Worm (Caenorhabditis elegans): ENCODE results near the gene F53B1.9.

The F53B1.9 gene

DNA sequence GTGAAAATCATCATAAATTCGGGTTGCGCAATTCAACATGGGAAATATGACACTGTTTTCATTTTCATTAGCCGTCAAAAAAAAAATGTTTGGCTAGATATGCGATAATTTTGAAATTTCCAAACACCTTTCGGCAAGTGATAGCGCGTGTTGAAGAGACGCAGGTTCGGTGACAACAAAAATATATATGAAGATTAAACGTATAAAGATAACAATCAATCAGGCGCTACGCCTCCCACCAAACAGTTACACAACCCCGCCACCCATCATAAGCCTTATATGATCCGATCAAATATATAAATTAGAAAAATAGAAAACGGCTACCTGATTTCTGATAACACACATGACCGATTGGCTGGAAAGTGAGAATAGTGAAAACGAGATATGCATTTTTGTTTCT, 20.4 kb upstream of the F53B1.9 start:
- no peak for TF ChIP-seq pax-1 (tag; optimal IDR thresholded peaks at IDR 0.05)
- no peak for TF ChIP-seq hlh-13 (GFP tag; optimal IDR thresholded peaks at IDR 0.05)
- no peak for TF ChIP-seq odd-2 (tag; optimal IDR thresholded peaks at IDR 0.05)

DNA sequence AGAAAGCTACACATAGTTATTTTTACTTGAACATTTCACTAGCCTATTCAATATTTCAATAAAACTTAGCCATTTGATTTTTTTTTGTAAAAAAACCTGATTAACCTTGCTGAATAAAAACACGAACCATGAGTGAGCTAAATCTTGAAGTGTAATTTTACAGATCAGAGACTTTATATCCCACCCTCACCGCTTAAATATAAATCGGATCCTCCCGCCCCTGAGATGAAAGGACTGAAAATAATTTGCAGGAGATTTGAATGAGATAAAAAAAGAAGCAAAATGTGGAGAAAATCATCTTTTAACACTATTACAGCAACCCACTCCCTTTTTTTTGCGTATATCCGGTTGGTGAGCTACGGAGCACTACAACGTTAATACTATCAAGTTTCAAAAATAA, 18.4 kb upstream of the F53B1.9 start, which contains the start of gene npax-2:
Gene npax-2, minus strand, starts transcription at position 101 of the 400 bp plus-strand sequence.
- no peak for TF ChIP-seq ceh-19 (GFP tag; optimal IDR thresholded peaks at IDR 0.05)
- TF ChIP-seq hlh-15 (tag; optimal IDR thresholded peaks at IDR 0.05) = no peak
- TF ChIP-seq T23F11.4 (GFP tag; optimal IDR thresholded peaks at IDR 0.05) = no peak
- no peak for TF ChIP-seq sox-4 (tag; optimal IDR thresholded peaks at IDR 0.05)
- no peak for TF ChIP-seq ceh-30 (tag; optimal IDR thresholded peaks at IDR 0.05)
- no peak for TF ChIP-seq pat-9 (tag; optimal IDR thresholded peaks at IDR 0.05)
- TF ChIP-seq unc-86 (tag; optimal IDR thresholded peaks at IDR 0.05) = no peak
- TF ChIP-seq nhr-232 (tag; optimal IDR thresholded peaks at IDR 0.05) = no peak

DNA sequence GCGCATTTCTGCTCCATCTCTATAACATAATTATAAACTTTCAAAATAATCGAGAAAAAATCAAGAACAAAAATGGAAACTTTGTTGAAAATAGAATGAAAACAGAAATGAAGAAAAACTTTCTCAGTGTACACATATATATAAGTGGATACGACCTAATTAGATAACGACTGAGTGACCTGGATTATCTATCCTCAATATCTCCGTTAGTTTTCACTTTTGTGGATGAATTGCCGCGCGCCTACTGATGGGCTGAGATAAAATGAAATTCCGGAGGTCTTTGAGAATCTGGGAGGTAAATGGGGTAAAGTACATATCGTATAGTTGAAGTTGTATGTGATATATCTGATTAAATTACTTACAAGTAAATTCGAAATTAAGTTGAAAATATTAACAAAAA, 14.0 kb upstream of the F53B1.9 start, which contains the start of gene dpy-3:
Gene dpy-3, minus strand, starts transcription at position 19 of the 400 bp plus-strand sequence.
- TF ChIP-seq madf-2 (tag; optimal IDR thresholded peaks at IDR 0.05) = no peak
- TF ChIP-seq F13H6.1 (tag; optimal IDR thresholded peaks at IDR 0.05) = no peak
- no peak for TF ChIP-seq C38D4.7 (GFP tag; optimal IDR thresholded peaks at IDR 0.05)
- TF ChIP-seq ceh-14 (tag; optimal IDR thresholded peaks at IDR 0.05) = no peak
- no peak for TF ChIP-seq gmeb-2 (tag; optimal IDR thresholded peaks at IDR 0.05)
- TF ChIP-seq Y22D7AL.16 (tag; optimal IDR thresholded peaks at IDR 0.05) = no peak
- no peak for TF ChIP-seq fkh-10 (GFP tag; optimal IDR thresholded peaks at IDR 0.05)
- no peak for TF ChIP-seq K02D7.2 (tag; optimal IDR thresholded peaks at IDR 0.05)
- TF ChIP-seq ceh-24 (tag; optimal IDR thresholded peaks at IDR 0.05) = no peak
- TF ChIP-seq lim-6 (tag; optimal IDR thresholded peaks at IDR 0.05) = no peak
- no peak for TF ChIP-seq pha-2 (tag; optimal IDR thresholded peaks at IDR 0.05)
- TF ChIP-seq zip-5 (tag; optimal IDR thresholded peaks at IDR 0.05) = no peak
- no peak for TF ChIP-seq hlh-6 (tag; optimal IDR thresholded peaks at IDR 0.05)
- no peak for TF ChIP-seq mec-3 (tag; optimal IDR thresholded peaks at IDR 0.05; ENCODE audit: borderline replicate concordance)

DNA sequence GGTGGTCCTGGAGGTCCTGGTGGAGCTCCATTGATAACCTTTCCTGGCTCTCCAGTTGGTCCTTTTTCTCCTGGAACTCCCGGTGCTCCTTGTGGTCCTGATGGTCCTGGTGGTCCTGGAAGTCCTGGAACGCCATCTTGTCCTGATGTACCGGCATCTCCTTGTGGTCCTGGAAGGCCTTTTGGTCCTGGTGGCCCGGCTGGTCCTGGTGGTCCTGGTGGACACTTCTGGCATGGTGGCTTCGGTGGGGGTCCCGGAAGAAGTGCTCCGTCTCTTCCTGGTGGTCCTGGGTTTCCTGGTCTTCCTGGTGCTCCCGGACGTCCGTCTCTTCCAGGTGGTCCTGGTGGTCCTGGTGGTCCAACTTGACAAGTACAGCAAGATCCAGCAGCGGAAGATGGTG, 13.2 kb upstream of the F53B1.9 start:
- TF ChIP-seq lin-11 (tag; optimal IDR thresholded peaks at IDR 0.05) = no peak
- no peak for TF ChIP-seq pqm-1 (tag; optimal IDR thresholded peaks at IDR 0.05)
- no peak for TF ChIP-seq madf-2 (tag; optimal IDR thresholded peaks at IDR 0.05)
- no peak for TF ChIP-seq ama-1 (optimal IDR thresholded peaks at IDR 0.05)
- TF ChIP-seq hlh-8 (tag; optimal IDR thresholded peaks at IDR 0.05) = no peak
- TF ChIP-seq C08G9.2 (tag; optimal IDR thresholded peaks at IDR 0.05) = no peak
- TF ChIP-seq npax-4 (tag; optimal IDR thresholded peaks at IDR 0.05) = no peak
- no peak for TF ChIP-seq hlh-13 (GFP tag; optimal IDR thresholded peaks at IDR 0.05)
- no peak for TF ChIP-seq ttx-3 (tag; optimal IDR thresholded peaks at IDR 0.05)
- no peak for TF ChIP-seq ceh-9 (tag; optimal IDR thresholded peaks at IDR 0.05)
- TF ChIP-seq nhr-232 (tag; optimal IDR thresholded peaks at IDR 0.05) = no peak
- no peak for TF ChIP-seq mec-3 (tag; optimal IDR thresholded peaks at IDR 0.05; ENCODE audit: borderline replicate concordance)
- TF ChIP-seq K09A11.1 (tag; optimal IDR thresholded peaks at IDR 0.05; ENCODE audit: insufficient read depth) = no peak
- TF ChIP-seq ceh-34 (tag; optimal IDR thresholded peaks at IDR 0.05) = no peak
- no peak for TF ChIP-seq pha-4 (tag; optimal IDR thresholded peaks at IDR 0.05)
- TF ChIP-seq ceh-24 (tag; optimal IDR thresholded peaks at IDR 0.05) = no peak
- TF ChIP-seq unc-3 (GFP tag; conservative IDR thresholded peaks at IDR 0.05) = no peak
- no peak for TF ChIP-seq unc-3 (tag; optimal IDR thresholded peaks at IDR 0.05)
- no peak for TF ChIP-seq ceh-22 (tag; optimal IDR thresholded peaks at IDR 0.05)
